Worm (Caenorhabditis elegans): ENCODE data around the gene cnc-11.

The cnc-11 gene

DNA sequence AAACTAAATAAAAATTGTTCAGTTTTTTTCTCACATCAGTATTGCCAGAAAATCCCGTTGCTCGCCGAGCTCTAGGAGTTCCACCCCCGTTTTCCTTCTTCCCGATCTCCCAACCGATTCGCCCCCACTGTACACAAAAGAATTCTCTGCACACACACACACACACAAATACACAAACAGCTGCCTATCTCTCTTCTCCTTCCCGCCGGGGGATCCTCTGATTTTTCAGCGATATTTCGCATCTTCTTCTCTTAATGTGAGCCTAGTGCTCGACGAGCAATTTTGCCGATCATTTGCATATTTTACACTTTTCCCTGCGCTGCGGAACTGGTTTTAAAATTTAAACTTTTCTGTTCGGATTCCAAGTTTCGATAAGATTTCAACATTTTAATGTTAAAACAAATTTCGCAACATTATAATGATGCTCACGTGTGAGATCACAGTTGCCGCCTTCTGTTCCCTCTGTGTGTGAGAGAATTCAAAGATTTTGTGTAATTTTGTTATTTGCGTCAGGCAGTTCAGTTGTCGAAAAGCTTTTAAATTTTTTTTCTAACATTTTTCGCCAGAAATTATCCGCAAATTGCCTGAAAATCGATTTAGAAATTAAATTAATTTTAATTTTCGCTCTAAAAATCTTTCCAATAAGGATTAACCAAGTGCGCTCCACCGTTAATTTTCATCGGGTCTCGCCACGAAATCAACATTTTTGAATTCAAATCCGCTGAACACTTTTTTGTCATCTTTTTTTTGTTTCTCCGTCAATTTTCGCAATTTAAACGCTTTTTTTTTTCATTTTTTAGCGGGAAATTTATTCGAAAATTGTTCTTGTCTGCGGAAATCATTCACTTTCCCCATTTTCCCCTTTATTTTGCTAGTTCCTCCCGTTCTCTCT lies 29.2 kb downstream of the cnc-11 start (continued):
- TF ChIP-seq ceh-62 (tag; optimal IDR thresholded peaks at IDR 0.05) (no peak), lin-15B (tag; optimal IDR thresholded peaks at IDR 0.05) (no peak), daf-19 (GFP tag; conservative IDR thresholded peaks at IDR 0.05) (no peak), lir-3 (tag; optimal IDR thresholded peaks at IDR 0.05) (no peak), ZK546.5 (tag; optimal IDR thresholded peaks at IDR 0.05) (no peak), nhr-42 (GFP tag; IDR thresholded peaks at IDR 0.05) (no peak), lin-38 (GFP tag; IDR thresholded peaks at IDR 0.05) (peak; percentile 95), aha-1 (tag) (peak; percentile 97), mes-2 (tag; optimal IDR thresholded peaks at IDR 0.05; ENCODE audit: poor library complexity, severe bottlenecking) (peak; percentile 77), tag-97 (GFP tag; IDR thresholded peaks at IDR 0.05) (no peak), hlh-30 (tag; optimal IDR thresholded peaks at IDR 0.05; ENCODE audit: insufficient read depth) (peak; percentile 17), zip-2 (tag; optimal IDR thresholded peaks at IDR 0.05) (no peak), vab-7 (GFP tag; IDR thresholded peaks at IDR 0.05) (peak; percentile 52; the same call in 1 of the 2 replicates), snpc-1.2 (GFP tag; IDR thresholded peaks at IDR 0.05) (no peak), fos-1 (tag; optimal IDR thresholded peaks at IDR 0.05) (no peak), aly-2 (tag; optimal IDR thresholded peaks at IDR 0.05) (no peak), nhr-76 (tag; optimal IDR thresholded peaks at IDR 0.05) (no peak), dmd-8 (GFP tag; IDR thresholded peaks at IDR 0.05) (no peak), mxl-3 (GFP tag; optimal IDR thresholded peaks at IDR 0.05) (no peak), unc-130 (GFP tag; optimal IDR thresholded peaks at IDR 0.05) (peak; percentile 47), nhr-41 (GFP tag; IDR thresholded peaks at IDR 0.05) (no peak), dpl-1 (GFP tag; optimal IDR thresholded peaks at IDR 0.05) (peak; percentile 87), pha-4 (GFP tag; IDR thresholded peaks at IDR 0.05) (no peak), pha-4 (tag; optimal IDR thresholded peaks at IDR 0.05) (no peak), tra-1 (GFP tag; IDR thresholded peaks at IDR 0.05) (no peak), sdz-12 (GFP tag; optimal IDR thresholded peaks at IDR 0.05) (no peak), ceh-32 (tag; optimal IDR thresholded peaks at IDR 0.05; ENCODE audit: poor library complexity) (no peak), Y48G9A.11 (GFP tag; IDR thresholded peaks at IDR 0.05) (no peak), lsy-2 (tag; optimal IDR thresholded peaks at IDR 0.05) (peak in 1 of 2 experiments; percentile 84), saeg-2 (GFP tag; IDR thresholded peaks at IDR 0.05) (no peak), F49E8.2 (tag; optimal IDR thresholded peaks at IDR 0.05; ENCODE audit: borderline replicate concordance) (no peak), daf-8 (GFP tag; IDR thresholded peaks at IDR 0.05) (no peak), skn-1 (tag; optimal IDR thresholded peaks at IDR 0.05) (no peak), egl-43 (GFP tag; IDR thresholded peaks at IDR 0.05) (no peak), nhr-48 (tag; optimal IDR thresholded peaks at IDR 0.05) (no peak), zfp-2 (tag; optimal IDR thresholded peaks at IDR 0.05) (no peak), attf-4 (tag; optimal IDR thresholded peaks at IDR 0.05) (no peak), nhr-28 (tag; optimal IDR thresholded peaks at IDR 0.05) (peak; percentile 51), nhr-102 (tag; optimal IDR thresholded peaks at IDR 0.05) (no peak), mdt-29 (GFP tag; IDR thresholded peaks at IDR 0.05) (no peak)

DNA sequence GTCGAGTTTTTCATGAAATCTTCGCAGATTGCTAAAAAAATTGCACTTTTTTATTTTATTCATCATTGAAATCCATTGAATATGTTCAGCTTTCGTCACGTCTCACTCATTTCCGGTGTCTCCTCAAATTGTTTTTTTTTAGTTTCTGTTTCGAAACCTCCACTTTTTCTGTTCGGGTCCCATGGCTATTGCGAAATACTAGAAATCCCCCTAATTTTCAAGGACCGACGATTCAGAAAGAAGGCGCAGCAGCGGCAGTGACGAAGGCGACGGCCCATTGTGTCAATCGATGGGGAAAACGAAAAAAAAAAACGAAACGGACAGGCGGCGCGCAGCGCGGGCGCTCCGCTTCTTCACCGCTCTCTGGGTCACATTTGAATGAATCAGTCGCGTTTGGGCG lies 29.8 kb downstream of the cnc-11 start:
- no peak for TF ChIP-seq F49E8.2 (tag; optimal IDR thresholded peaks at IDR 0.05; ENCODE audit: borderline replicate concordance)
- no peak for TF ChIP-seq spr-3 (GFP tag; optimal IDR thresholded peaks at IDR 0.05)
- TF ChIP-seq F10B5.3 (tag; optimal IDR thresholded peaks at IDR 0.05), result no peak
- no peak for TF ChIP-seq zip-11 (GFP tag; IDR thresholded peaks at IDR 0.05)
- no peak for TF ChIP-seq skn-1 (tag; optimal IDR thresholded peaks at IDR 0.05)
- TF ChIP-seq aly-2 (tag; optimal IDR thresholded peaks at IDR 0.05), result no peak
- TF ChIP-seq nhr-6 (tag; optimal IDR thresholded peaks at IDR 0.05), result no peak
- TF ChIP-seq zag-1 (tag; optimal IDR thresholded peaks at IDR 0.05), result no peak
- no peak for TF ChIP-seq dmd-8 (GFP tag; IDR thresholded peaks at IDR 0.05)
- TF ChIP-seq egl-43 (GFP tag; IDR thresholded peaks at IDR 0.05), result no peak
- no peak for TF ChIP-seq snpc-1.2 (GFP tag; IDR thresholded peaks at IDR 0.05)
- TF ChIP-seq nhr-42 (GFP tag; IDR thresholded peaks at IDR 0.05), result no peak
- TF ChIP-seq D1046.2 (GFP tag; IDR thresholded peaks at IDR 0.05), result 0 out of 2 replicates have a peak, but pooled peaks have one; percentile 28
- no peak for TF ChIP-seq daf-12 (tag; optimal IDR thresholded peaks at IDR 0.05)
- no peak for TF ChIP-seq dve-1 (tag; optimal IDR thresholded peaks at IDR 0.05; ENCODE audit: insufficient read depth)
- TF ChIP-seq cey-2 (tag; optimal IDR thresholded peaks at IDR 0.05; ENCODE audit: borderline replicate concordance, insufficient read depth), result no peak
- peak; percentile 34 for TF ChIP-seq mes-2 (tag; optimal IDR thresholded peaks at IDR 0.05; ENCODE audit: poor library complexity, severe bottlenecking)
- no peak for TF ChIP-seq nhr-111 (GFP tag; optimal IDR thresholded peaks at IDR 0.05)
- TF ChIP-seq lin-38 (GFP tag; IDR thresholded peaks at IDR 0.05), result no peak
- no peak for TF ChIP-seq daf-19 (GFP tag; conservative IDR thresholded peaks at IDR 0.05)

Measured in whole organism, L4 larva.